Worm (Caenorhabditis elegans): ENCODE data around the gene acy-3.

- TF ChIP-seq nhr-11 (tag; optimal IDR thresholded peaks at IDR 0.05) (no peak), pha-4 (tag; optimal IDR thresholded peaks at IDR 0.05) (no peak), ama-1 (optimal IDR thresholded peaks at IDR 0.05) (no peak), eyg-1 (tag; optimal IDR thresholded peaks at IDR 0.05) (no peak), elt-2 (tag; optimal IDR thresholded peaks at IDR 0.05) (peak; percentile 91), ceh-18 (tag; optimal IDR thresholded peaks at IDR 0.05) (no peak), npax-4 (tag; optimal IDR thresholded peaks at IDR 0.05) (no peak), hlh-8 (tag; optimal IDR thresholded peaks at IDR 0.05) (no peak), elt-4 (tag; optimal IDR thresholded peaks at IDR 0.05) (no peak), pha-2 (tag; optimal IDR thresholded peaks at IDR 0.05) (no peak), fkh-10 (GFP tag; optimal IDR thresholded peaks at IDR 0.05) (no peak), ttx-3 (tag; optimal IDR thresholded peaks at IDR 0.05) (no peak), zip-5 (tag; optimal IDR thresholded peaks at IDR 0.05) (no peak)
Observed at ce11 chrIII:3743367-3743766, 42.9 kb downstream of the acy-3 start.
